Worm (Caenorhabditis elegans) whole organism, L2 larva: ENCODE data around the gene sek-1.
A peak's percentile ranks its signal among the peaks of the same experiment; 100 is the strongest.

Source experiments
- C34F6.9 ChIP-seq: fragments of 150-350 bp; optimal IDR thresholded peaks from 2 replicates; lab custom pipeline; 2014; ENCODE audit warnings: missing biosample characterization, missing genetic modification characterization
- F13H6.1 ChIP-seq: sonication (generic microtip); optimal IDR thresholded peaks from 2 replicates; lab custom pipeline; 2016; ENCODE audit warnings: missing genetic modification characterization, missing compliant biosample characterization
- R02D3.7 ChIP-seq: fragments of 150-350 bp; optimal IDR thresholded peaks from 2 replicates; lab custom pipeline; 2014; ENCODE audit warnings: missing biosample characterization, missing genetic modification characterization
- Y55F3AM.14 ChIP-seq: fragments of 200-800 bp; sonication (Bioruptor generic); optimal IDR thresholded peaks from 2 replicates; lab custom pipeline; 2018; ENCODE audit warnings: mild to moderate bottlenecking, missing genetic modification characterization, missing compliant biosample characterization
- ZK546.5 ChIP-seq: sonication (generic microtip); optimal IDR thresholded peaks from 2 replicates; lab custom pipeline; 2017; ENCODE audit warnings: missing biosample characterization, missing genetic modification characterization
- alr-1 ChIP-seq: fragments of 150-350 bp; optimal IDR thresholded peaks from 2 replicates; lab custom pipeline; 2014; ENCODE audit warnings: missing biosample characterization, missing genetic modification characterization
- aly-2 ChIP-seq: fragments of 150-350 bp; optimal IDR thresholded peaks from 2 replicates; lab custom pipeline; 2014; ENCODE audit warnings: missing biosample characterization, missing genetic modification characterization
- ama-1 ChIP-seq: fragments of 150-350 bp; optimal IDR thresholded peaks from 2 replicates; lab custom pipeline; 2018; ENCODE audit warnings: inconsistent platforms
- blmp-1 ChIP-seq: sonication (generic microtip); optimal IDR thresholded peaks from 2 replicates; lab custom pipeline; 2017; ENCODE audit warnings: missing genetic modification characterization, mild to moderate bottlenecking, missing compliant biosample characterization, antibody characterized with exemption, moderate library complexity; ENCODE audit not compliant: insufficient read depth
- crh-2 ChIP-seq: sonication (generic microtip); optimal IDR thresholded peaks from 2 replicates; lab custom pipeline; 2017; ENCODE audit warnings: missing biosample characterization, missing genetic modification characterization
- dmd-4 ChIP-seq: sonication (generic microtip); optimal IDR thresholded peaks from 2 replicates; lab custom pipeline; 2017; ENCODE audit warnings: missing biosample characterization, missing genetic modification characterization
- egl-27 ChIP-seq: sonication (generic microtip); optimal IDR thresholded peaks from 3 replicates; lab custom pipeline; 2017; ENCODE audit warnings: missing biosample characterization, missing genetic modification reagents, missing genetic modification characterization
- elt-1 ChIP-seq: fragments of 150-350 bp; optimal IDR thresholded peaks from 2 replicates; lab custom pipeline; 2014; ENCODE audit warnings: missing biosample characterization, missing genetic modification characterization
- fos-1 ChIP-seq: fragments of 150-350 bp; optimal IDR thresholded peaks from 2 replicates; lab custom pipeline; 2014; ENCODE audit warnings: missing biosample characterization, missing genetic modification characterization
- gmeb-1 ChIP-seq: fragments of 150-350 bp; optimal IDR thresholded peaks from 2 replicates; lab custom pipeline; 2014; ENCODE audit warnings: missing biosample characterization, missing genetic modification characterization
- lin-11 ChIP-seq: fragments of 150-350 bp; sonication (generic microtip); optimal IDR thresholded peaks from 2 replicates; lab custom pipeline; 2014; ENCODE audit warnings: missing biosample characterization, missing genetic modification characterization, inconsistent platforms, mixed read lengths
- lin-13 ChIP-seq: fragments of 150-350 bp; optimal IDR thresholded peaks from 2 replicates; lab custom pipeline; 2014; ENCODE audit warnings: missing biosample characterization, missing genetic modification reagents, missing genetic modification characterization
- lin-39 ChIP-seq: fragments of 150-350 bp; optimal IDR thresholded peaks from 2 replicates; lab custom pipeline; 2014; ENCODE audit warnings: missing biosample characterization, missing genetic modification reagents, missing genetic modification characterization
- lsy-2 ChIP-seq, 2 experiments: fragments of 150-350 bp in 1 of 2; sonication (generic microtip) in 1 of 2; optimal IDR thresholded peaks; 2 replicates each; lab custom pipeline; 2014 to 2017; ENCODE audit warnings: missing biosample characterization in 2 of 2, missing genetic modification characterization in 2 of 2
- mab-5 ChIP-seq: fragments of 150-350 bp; optimal IDR thresholded peaks from 2 replicates; lab custom pipeline; 2014; ENCODE audit warnings: missing biosample characterization, missing genetic modification characterization
- mbf-1 ChIP-seq: sonication (generic microtip); optimal IDR thresholded peaks from 2 replicates; lab custom pipeline; 2017; ENCODE audit warnings: missing biosample characterization, missing genetic modification characterization
- nhr-10 ChIP-seq: sonication (generic microtip); optimal IDR thresholded peaks from 2 replicates; lab custom pipeline; 2017; ENCODE audit warnings: missing biosample characterization, missing genetic modification characterization
- nhr-11 ChIP-seq: fragments of 150-350 bp; optimal IDR thresholded peaks from 2 replicates; lab custom pipeline; 2014; ENCODE audit warnings: missing biosample characterization, missing genetic modification characterization
- nhr-12 ChIP-seq: fragments of 150-350 bp; optimal IDR thresholded peaks from 2 replicates; lab custom pipeline; 2014; ENCODE audit warnings: missing biosample characterization, missing genetic modification characterization
- nhr-129 ChIP-seq: fragments of 150-350 bp; optimal IDR thresholded peaks from 2 replicates; lab custom pipeline; 2014; ENCODE audit warnings: missing biosample characterization, missing genetic modification characterization
- nhr-21 ChIP-seq: fragments of 150-350 bp; optimal IDR thresholded peaks from 2 replicates; lab custom pipeline; 2014; ENCODE audit warnings: missing biosample characterization, missing genetic modification characterization
- nhr-23 ChIP-seq: fragments of 150-350 bp; optimal IDR thresholded peaks from 2 replicates; lab custom pipeline; 2014; ENCODE audit warnings: missing biosample characterization, missing genetic modification reagents, missing genetic modification characterization
- nhr-237 ChIP-seq: fragments of 150-350 bp; optimal IDR thresholded peaks from 2 replicates; lab custom pipeline; 2014; ENCODE audit warnings: missing biosample characterization, missing genetic modification characterization
- nhr-25 ChIP-seq: fragments of 150-350 bp; sonication (generic microtip); optimal IDR thresholded peaks from 3 replicates; lab custom pipeline; 2014; ENCODE audit warnings: missing biosample characterization, missing genetic modification characterization
- nhr-6 ChIP-seq: fragments of 150-350 bp; optimal IDR thresholded peaks from 2 replicates; lab custom pipeline; 2014; ENCODE audit warnings: missing biosample characterization, missing genetic modification characterization
- nhr-77 ChIP-seq: fragments of 150-350 bp; optimal IDR thresholded peaks from 2 replicates; lab custom pipeline; 2014; ENCODE audit warnings: missing biosample characterization, missing genetic modification characterization
- peb-1 ChIP-seq: fragments of 150-350 bp; optimal IDR thresholded peaks from 2 replicates; lab custom pipeline; 2014; ENCODE audit warnings: missing biosample characterization, missing genetic modification characterization
- sem-4 ChIP-seq: fragments of 150-350 bp; optimal IDR thresholded peaks from 2 replicates; lab custom pipeline; 2014; ENCODE audit warnings: missing biosample characterization, missing genetic modification reagents, missing genetic modification characterization
- skn-1 ChIP-seq: sonication (generic microtip); optimal IDR thresholded peaks from 2 replicates; lab custom pipeline; 2017; ENCODE audit warnings: missing biosample characterization, missing genetic modification characterization
- sma-9 ChIP-seq, 2 experiments: fragments of 150-350 bp in 1 of 2; sonication (generic microtip) in 1 of 2; optimal IDR thresholded peaks; 2 replicates each; lab custom pipeline; 2014 to 2016; ENCODE audit warnings: missing genetic modification characterization in 2 of 2, mild to moderate bottlenecking in 1 of 2, missing biosample characterization in 1 of 2, missing compliant biosample characterization in 1 of 2, missing genetic modification reagents in 1 of 2, moderate library complexity in 1 of 2
- snpc-4 ChIP-seq: fragments of 150-350 bp; optimal IDR thresholded peaks from 2 replicates; lab custom pipeline; 2014; ENCODE audit warnings: missing biosample characterization, missing genetic modification characterization
- unc-39 ChIP-seq: fragments of 150-350 bp; optimal IDR thresholded peaks from 2 replicates; lab custom pipeline; 2014; ENCODE audit warnings: missing biosample characterization, missing genetic modification characterization
- unc-55 ChIP-seq: fragments of 150-350 bp; sonication (generic microtip); optimal IDR thresholded peaks from 3 replicates; lab custom pipeline; 2014; ENCODE audit warnings: missing biosample characterization, missing genetic modification reagents, missing genetic modification characterization
- unc-62 ChIP-seq: fragments of 150-350 bp; optimal IDR thresholded peaks from 2 replicates; lab custom pipeline; 2014; ENCODE audit warnings: missing biosample characterization, missing genetic modification reagents, missing genetic modification characterization
- ztf-1 ChIP-seq: fragments of 200-800 bp; sonication (Bioruptor generic); conservative IDR thresholded peaks from 2 replicates; pipeline ENCODE4 v1.3.6; 2022; ENCODE audit warnings: missing genetic modification characterization, missing compliant biosample characterization
- ztf-11 ChIP-seq: sonication (generic microtip); optimal IDR thresholded peaks from 2 replicates; lab custom pipeline; 2017; ENCODE audit warnings: missing biosample characterization, missing genetic modification characterization
- ztf-4 ChIP-seq: fragments of 150-350 bp; optimal IDR thresholded peaks from 2 replicates; lab custom pipeline; 2014; ENCODE audit warnings: missing biosample characterization, missing genetic modification characterization

sek-1 gene

ce11 chrX:7809352-7810196 is 7.0 kb upstream of the sek-1 start (continued):
- no peak for TF ChIP-seq unc-39 (tag; lab: Kevin White, UChicago)
- peak; percentile 40 for TF ChIP-seq fos-1
- TF ChIP-seq nhr-23 (tag; lab: Kevin White, UChicago), result no peak
- no peak for TF ChIP-seq ama-1
- peak; percentile 29 for TF ChIP-seq sem-4 (tag; lab: Kevin White, UChicago)
- no peak for TF ChIP-seq mbf-1 (tag; lab: Kevin White, UChicago)

DNA sequence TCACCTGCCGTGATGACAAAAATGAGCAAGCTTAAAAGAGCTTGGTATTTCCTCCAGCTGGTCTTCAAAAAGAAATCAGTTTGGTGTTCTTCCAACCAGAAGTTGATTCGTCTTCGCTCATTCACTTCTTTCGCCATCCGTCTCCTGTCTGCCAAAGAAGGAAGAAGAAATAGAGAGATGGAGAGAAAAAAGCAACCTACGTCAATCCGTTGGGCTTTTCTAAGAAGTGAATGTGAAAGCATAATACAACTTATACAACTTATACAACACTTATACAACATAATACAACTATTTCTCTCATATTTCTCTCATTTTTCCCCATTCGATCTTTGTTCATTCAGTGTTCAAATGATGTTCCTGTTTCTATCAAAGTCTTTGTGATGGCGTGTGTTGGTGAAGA is 5.5 kb upstream of the sek-1 start:
- TF ChIP-seq nhr-12 (tag; lab: Kevin White, UChicago), result no peak
- TF ChIP-seq nhr-77 (tag; lab: Kevin White, UChicago), result no peak
- TF ChIP-seq mab-5 (tag; lab: Kevin White, UChicago), result no peak
- TF ChIP-seq nhr-10 (tag; lab: Kevin White, UChicago), result no peak
- TF ChIP-seq Y55F3AM.14 (GFP tag; lab: Kevin White, UChicago), result no peak
- no peak for TF ChIP-seq fos-1
- TF ChIP-seq lin-13 (GFP tag; lab: Kevin White, UChicago), result peak; percentile 30
- TF ChIP-seq skn-1 (tag; lab: Kevin White, UChicago), result no peak
- TF ChIP-seq C34F6.9 (tag; lab: Kevin White, UChicago), result peak; percentile 25
- peak in 1 of 2 experiments; percentile 33 for TF ChIP-seq lsy-2 (tag; optimal IDR thresholded peaks at IDR 0.05; lab: Kevin White, UChicago)
- no peak for TF ChIP-seq ztf-1 (GFP tag; lab: Robert Waterston, UW)
- no peak for TF ChIP-seq elt-1 (tag; lab: Kevin White, UChicago)
- no peak for TF ChIP-seq nhr-237
- peak; percentile 41 for TF ChIP-seq nhr-21 (tag; lab: Kevin White, UChicago)
- TF ChIP-seq nhr-6 (tag; lab: Kevin White, UChicago), result peak; percentile 34
- TF ChIP-seq ztf-4 (tag; lab: Kevin White, UChicago), result no peak
- TF ChIP-seq nhr-25 (tag; lab: Kevin White, UChicago), result no peak
- peak; percentile 9 for TF ChIP-seq nhr-129 (tag; lab: Kevin White, UChicago)
- TF ChIP-seq lin-11 (tag; lab: Kevin White, UChicago), result no peak
- TF ChIP-seq sem-4 (tag; lab: Kevin White, UChicago), result no peak
- TF ChIP-seq crh-2 (tag; lab: Kevin White, UChicago), result peak; percentile 46
- TF ChIP-seq alr-1 (tag; lab: Kevin White, UChicago), result no peak
- no peak for TF ChIP-seq ztf-11 (tag; lab: Kevin White, UChicago)
- TF ChIP-seq gmeb-1 (tag; lab: Kevin White, UChicago), result no peak
- no peak for TF ChIP-seq peb-1 (tag; lab: Kevin White, UChicago)
- TF ChIP-seq F13H6.1 (tag; lab: Kevin White, UChicago), result no peak
- TF ChIP-seq nhr-23 (tag; lab: Kevin White, UChicago), result no peak
- TF ChIP-seq lin-39 (tag; lab: Kevin White, UChicago), result no peak
- TF ChIP-seq sma-9 (GFP tag; optimal IDR thresholded peaks at IDR 0.05; lab: Kevin White, UChicago), result peak; percentile 69
- no peak for TF ChIP-seq sma-9 (tag; optimal IDR thresholded peaks at IDR 0.05; lab: Kevin White, UChicago)
- no peak for TF ChIP-seq dmd-4 (tag; lab: Kevin White, UChicago)
- peak; percentile 22 for TF ChIP-seq unc-55 (GFP tag; lab: Kevin White, UChicago)

- TF ChIP-seq lin-39 (tag; lab: Kevin White, UChicago) (no peak), sem-4 (tag; lab: Kevin White, UChicago) (no peak), unc-39 (tag; lab: Kevin White, UChicago) (no peak), gmeb-1 (tag; lab: Kevin White, UChicago) (peak; percentile 48), ztf-4 (tag; lab: Kevin White, UChicago) (peak; percentile 15), nhr-25 (tag; lab: Kevin White, UChicago) (peak; percentile 65), skn-1 (tag; lab: Kevin White, UChicago) (no peak), unc-62 (GFP tag; lab: Kevin White, UChicago) (no peak), fos-1 (peak; percentile 72), elt-1 (tag; lab: Kevin White, UChicago) (no peak), ztf-11 (tag; lab: Kevin White, UChicago) (no peak), lsy-2 (tag; optimal IDR thresholded peaks at IDR 0.05; lab: Kevin White, UChicago) (peak in 1 of 2 experiments; percentile 10), nhr-12 (tag; lab: Kevin White, UChicago) (no peak), lin-13 (GFP tag; lab: Kevin White, UChicago) (no peak), nhr-77 (tag; lab: Kevin White, UChicago) (no peak), dmd-4 (tag; lab: Kevin White, UChicago) (no peak), C34F6.9 (tag; lab: Kevin White, UChicago) (peak; percentile 39), blmp-1 (tag; lab: Kevin White, UChicago) (peak; percentile 68), nhr-11 (tag; lab: Kevin White, UChicago) (no peak), snpc-4 (tag; lab: Kevin White, UChicago) (no peak), alr-1 (tag; lab: Kevin White, UChicago) (no peak), mbf-1 (tag; lab: Kevin White, UChicago) (no peak), Y55F3AM.14 (GFP tag; lab: Kevin White, UChicago) (no peak), peb-1 (tag; lab: Kevin White, UChicago) (no peak), R02D3.7 (tag; lab: Kevin White, UChicago) (no peak), nhr-23 (tag; lab: Kevin White, UChicago) (no peak), lin-11 (tag; lab: Kevin White, UChicago) (no peak), egl-27 (tag; lab: Kevin White, UChicago) (peak; percentile 3), mab-5 (tag; lab: Kevin White, UChicago) (no peak), nhr-6 (tag; lab: Kevin White, UChicago) (no peak), unc-55 (GFP tag; lab: Kevin White, UChicago) (peak; percentile 35), nhr-237 (no peak), aly-2 (tag; lab: Kevin White, UChicago) (no peak), nhr-21 (tag; lab: Kevin White, UChicago) (peak; percentile 25), ZK546.5 (tag; lab: Kevin White, UChicago) (no peak), F13H6.1 (tag; lab: Kevin White, UChicago) (peak; percentile 37)
Observed at ce11 chrX:7814747-7815146, 1.8 kb upstream of the sek-1 start.
